Fruit fly (Drosophila melanogaster) whole organism, embryonic: ENCODE data around the gene CG9395.
A peak's percentile ranks its signal among the peaks of the same experiment; 100 is the strongest.

Experiments
- Atf6 ChIP-seq: fragments of 200-800 bp; sonication (Bioruptor generic); IDR thresholded peaks from 2 replicates; pipeline ENCODE4 v1.3.6; 2022; ENCODE audit warnings: missing biosample characterization, missing genetic modification characterization
- Bgb ChIP-seq: fragments of 200-800 bp; sonication (Bioruptor generic); IDR thresholded peaks from 2 replicates; pipeline ENCODE4 v1.3.6; 2022; ENCODE audit warnings: missing biosample characterization, missing genetic modification characterization; ENCODE audit not compliant: partially characterized antibody
- CG10431 ChIP-seq: fragments of 200-800 bp; sonication (Bioruptor generic); optimal IDR thresholded peaks from 3 replicates; lab custom pipeline; 2018; ENCODE audit warnings: missing biosample characterization, mild to moderate bottlenecking, missing genetic modification characterization
- CG12299 ChIP-seq: fragments of 200-800 bp; sonication (Bioruptor generic); optimal IDR thresholded peaks from 2 replicates; lab custom pipeline; 2018; ENCODE audit warnings: missing biosample characterization, mild to moderate bottlenecking, missing genetic modification characterization
- CG12769 ChIP-seq: fragments of 200-800 bp; sonication (Bioruptor generic); optimal IDR thresholded peaks from 2 replicates; lab custom pipeline; 2019; ENCODE audit warnings: missing biosample characterization, mild to moderate bottlenecking, missing genetic modification characterization, moderate library complexity
- CG13287 ChIP-seq: fragments of 200-800 bp; sonication (Bioruptor generic); IDR thresholded peaks from 2 replicates; pipeline ENCODE4 v1.3.6; 2022; ENCODE audit warnings: missing biosample characterization, missing genetic modification characterization; ENCODE audit not compliant: partially characterized antibody
- CG13296 ChIP-seq: fragments of 200-800 bp; sonication (Bioruptor generic); optimal IDR thresholded peaks from 3 replicates; lab custom pipeline; 2018; ENCODE audit warnings: missing biosample characterization, mild to moderate bottlenecking, missing genetic modification characterization
- CG13624 ChIP-seq: fragments of 200-800 bp; sonication (Bioruptor generic); optimal IDR thresholded peaks from 2 replicates; lab custom pipeline; 2016; ENCODE audit warnings: missing biosample characterization, missing genetic modification characterization
- CG13894 ChIP-seq: fragments of 200-800 bp; sonication (Bioruptor generic); optimal IDR thresholded peaks from 3 replicates; lab custom pipeline; 2018; ENCODE audit warnings: missing biosample characterization, mild to moderate bottlenecking, missing genetic modification characterization, moderate library complexity
- CG14014 ChIP-seq: fragments of 200-800 bp; sonication (Bioruptor generic); IDR thresholded peaks from 2 replicates; pipeline ENCODE4 v1.3.6; 2022; ENCODE audit warnings: missing biosample characterization, missing genetic modification characterization
- CG14710 ChIP-seq: fragments of 200-800 bp; sonication (Bioruptor generic); optimal IDR thresholded peaks from 3 replicates; lab custom pipeline; 2019; ENCODE audit warnings: missing biosample characterization, mild to moderate bottlenecking, missing genetic modification characterization, moderate library complexity
- CG1529 ChIP-seq: fragments of 200-800 bp; sonication (Bioruptor generic); optimal IDR thresholded peaks from 3 replicates; lab custom pipeline; 2018; ENCODE audit warnings: missing biosample characterization, missing genetic modification characterization
- CG17568 ChIP-seq: fragments of 200-800 bp; sonication (Bioruptor generic); optimal IDR thresholded peaks from 2 replicates; lab custom pipeline; 2018; ENCODE audit warnings: missing biosample characterization, mild to moderate bottlenecking, missing genetic modification characterization, moderate library complexity
- CG17802 ChIP-seq: fragments of 200-800 bp; sonication (Bioruptor generic); optimal IDR thresholded peaks from 2 replicates; lab custom pipeline; 2018; ENCODE audit warnings: missing biosample characterization, mild to moderate bottlenecking, missing genetic modification characterization, moderate library complexity
- CG2889 ChIP-seq: fragments of 200-800 bp; sonication (Bioruptor generic); IDR thresholded peaks from 3 replicates; pipeline ENCODE4 v1.3.6; 2022; ENCODE audit warnings: missing biosample characterization, missing genetic modification characterization
- CG30431 ChIP-seq: fragments of 200-800 bp; sonication (Bioruptor generic); optimal IDR thresholded peaks from 2 replicates; lab custom pipeline; 2017; ENCODE audit warnings: missing biosample characterization, missing genetic modification characterization
- CG33213 ChIP-seq: fragments of 200-800 bp; sonication (Bioruptor generic); optimal IDR thresholded peaks from 3 replicates; lab custom pipeline; 2016; ENCODE audit warnings: missing biosample characterization, missing genetic modification characterization
- CG33557 ChIP-seq: fragments of 200-800 bp; sonication (Bioruptor generic); optimal IDR thresholded peaks from 2 replicates; lab custom pipeline; 2019; ENCODE audit warnings: missing biosample characterization, mild to moderate bottlenecking, missing genetic modification characterization, moderate library complexity
- CG5245 ChIP-seq: fragments of 200-800 bp; sonication (Bioruptor generic); optimal IDR thresholded peaks from 3 replicates; lab custom pipeline; 2016; ENCODE audit warnings: missing biosample characterization, missing genetic modification characterization
- CG7357 ChIP-seq: fragments of 200-800 bp; sonication (Bioruptor generic); IDR thresholded peaks from 3 replicates; pipeline ENCODE4 v1.3.6; 2022; ENCODE audit warnings: missing biosample characterization, missing genetic modification characterization
- CG9215 ChIP-seq: fragments of 200-800 bp; sonication (Bioruptor generic); IDR thresholded peaks from 2 replicates; pipeline ENCODE4 v1.3.6; 2022; ENCODE audit warnings: missing biosample characterization, missing genetic modification characterization
- CG9437 ChIP-seq: fragments of 200-800 bp; sonication (Bioruptor generic); optimal IDR thresholded peaks from 2 replicates; lab custom pipeline; 2018; ENCODE audit warnings: missing biosample characterization, mild to moderate bottlenecking, missing genetic modification characterization
- CG9797 ChIP-seq: fragments of 200-800 bp; sonication (Bioruptor generic); optimal IDR thresholded peaks from 3 replicates; lab custom pipeline; 2018; ENCODE audit warnings: missing biosample characterization, mild to moderate bottlenecking, missing genetic modification characterization
- CHES-1-like ChIP-seq: fragments of 200-800 bp; sonication (Bioruptor generic); optimal IDR thresholded peaks from 2 replicates; lab custom pipeline; 2016; ENCODE audit warnings: missing biosample characterization, missing genetic modification characterization
- HLH3B ChIP-seq: fragments of 200-800 bp; sonication (Bioruptor generic); IDR thresholded peaks from 2 replicates; pipeline ENCODE4 v1.3.6; 2022; ENCODE audit warnings: missing biosample characterization, missing genetic modification characterization
- HmgD ChIP-seq: fragments of 200-800 bp; sonication (Bioruptor generic); optimal IDR thresholded peaks from 3 replicates; lab custom pipeline; 2016; ENCODE audit warnings: missing biosample characterization, missing genetic modification characterization
- Hr39 ChIP-seq: fragments of >200 bp; optimal IDR thresholded peaks from 2 replicates; lab custom pipeline; 2017
- Hr51 ChIP-seq, 2 experiments: fragments of 200-800 bp; sonication (Bioruptor generic); optimal IDR thresholded peaks; 2 replicates in 1 of 2; 3 replicates in 1 of 2; lab custom pipeline; 2016 to 2018; ENCODE audit warnings: missing biosample characterization in 2 of 2, missing genetic modification characterization in 2 of 2, mild to moderate bottlenecking in 1 of 2, moderate library complexity in 1 of 2
- MBD-R2 ChIP-seq: fragments of 200-800 bp; sonication (Bioruptor generic); IDR thresholded peaks from 2 replicates; pipeline ENCODE4 v1.3.6; 2022; ENCODE audit warnings: missing biosample characterization, missing genetic modification characterization
- Med ChIP-seq: fragments of 200-800 bp; sonication (Bioruptor generic); peaks from one replicate; lab custom pipeline; 2016; ENCODE audit warnings: missing biosample characterization, missing genetic modification characterization, mild to moderate bottlenecking, inconsistent platforms, moderate library complexity
- NC2β ChIP-seq: fragments of 200-800 bp; sonication (Bioruptor generic); optimal IDR thresholded peaks from 2 replicates; lab custom pipeline; 2016; ENCODE audit warnings: missing biosample characterization, missing genetic modification characterization
- NfI ChIP-seq: fragments of 200-800 bp; sonication (Bioruptor generic); optimal IDR thresholded peaks from 3 replicates; lab custom pipeline; 2018; ENCODE audit warnings: missing biosample characterization, mild to moderate bottlenecking, missing genetic modification characterization, moderate library complexity
- Oaz ChIP-seq: fragments of 200-800 bp; sonication (Bioruptor generic); IDR thresholded peaks from 2 replicates; pipeline ENCODE4 v1.3.6; 2022; ENCODE audit warnings: missing biosample characterization, missing genetic modification characterization
- Oli ChIP-seq: fragments of 200-800 bp; sonication (Bioruptor generic); optimal IDR thresholded peaks from 2 replicates; lab custom pipeline; 2018; ENCODE audit warnings: missing biosample characterization, mild to moderate bottlenecking, missing genetic modification characterization, moderate library complexity
- Optix ChIP-seq: fragments of 200-800 bp; sonication (Bioruptor generic); IDR thresholded peaks from 3 replicates; pipeline ENCODE4 v1.3.6; 2022; ENCODE audit warnings: missing biosample characterization, missing genetic modification characterization
- PHDP ChIP-seq: fragments of 200-800 bp; sonication (Bioruptor generic); optimal IDR thresholded peaks from 3 replicates; lab custom pipeline; 2018; ENCODE audit warnings: missing biosample characterization, mild to moderate bottlenecking, missing genetic modification characterization, moderate library complexity
- Ravus ChIP-seq: fragments of 200-800 bp; sonication (Bioruptor generic); IDR thresholded peaks from 2 replicates; pipeline ENCODE4 v1.3.6; 2022; ENCODE audit warnings: missing biosample characterization, missing genetic modification characterization
- Sry-δ ChIP-seq: fragments of 200-800 bp; sonication (Bioruptor generic); optimal IDR thresholded peaks from 2 replicates; lab custom pipeline; 2016; ENCODE audit warnings: missing biosample characterization, missing genetic modification characterization
- Vsx1 ChIP-seq: fragments of 200-800 bp; sonication (Bioruptor generic); optimal IDR thresholded peaks from 2 replicates; lab custom pipeline; 2017; ENCODE audit warnings: missing biosample characterization, mild to moderate bottlenecking, missing genetic modification characterization, missing genetic modification reagents
- abd-A ChIP-seq: fragments of 200-800 bp; sonication (Bioruptor generic); optimal IDR thresholded peaks from 3 replicates; lab custom pipeline; 2019; ENCODE audit warnings: missing biosample characterization, mild to moderate bottlenecking, missing genetic modification characterization, moderate library complexity
- dimm ChIP-seq: fragments of 200-800 bp; sonication (Bioruptor generic); IDR thresholded peaks from 2 replicates; pipeline ENCODE4 v1.3.6; 2022; ENCODE audit warnings: missing biosample characterization, missing genetic modification characterization
- disco-r ChIP-seq: fragments of 200-800 bp; sonication (Bioruptor generic); optimal IDR thresholded peaks from 2 replicates; lab custom pipeline; 2016; ENCODE audit warnings: missing biosample characterization, missing genetic modification characterization
- en ChIP-seq: fragments of 200-800 bp; sonication (Bioruptor generic); optimal IDR thresholded peaks from 2 replicates; lab custom pipeline; 2016; ENCODE audit warnings: missing biosample characterization, missing genetic modification characterization
- gro ChIP-seq: fragments of 200-800 bp; sonication (Bioruptor generic); optimal IDR thresholded peaks from 2 replicates; lab custom pipeline; 2016; ENCODE audit warnings: missing biosample characterization, missing genetic modification characterization
- h ChIP-seq: fragments of >200 bp; optimal IDR thresholded peaks from 2 replicates; lab custom pipeline; 2017
- nmo ChIP-seq: fragments of 200-800 bp; sonication (Bioruptor generic); optimal IDR thresholded peaks from 2 replicates; lab custom pipeline; 2018; ENCODE audit warnings: missing biosample characterization, mild to moderate bottlenecking, missing genetic modification characterization, moderate library complexity
- pho ChIP-seq: fragments of 200-800 bp; sonication (Bioruptor generic); optimal IDR thresholded peaks from 2 replicates; lab custom pipeline; 2016; ENCODE audit warnings: missing biosample characterization, missing genetic modification characterization
- pnt ChIP-seq: fragments of 200-800 bp; sonication (Bioruptor generic); optimal IDR thresholded peaks from 3 replicates; lab custom pipeline; 2016; ENCODE audit warnings: missing biosample characterization, missing genetic modification characterization
- pros ChIP-seq: fragments of 200-800 bp; sonication (Bioruptor generic); optimal IDR thresholded peaks from 3 replicates; lab custom pipeline; 2019; ENCODE audit warnings: missing biosample characterization, mild to moderate bottlenecking, missing genetic modification characterization, moderate library complexity
- shn ChIP-seq: fragments of 200-800 bp; sonication (Bioruptor generic); optimal IDR thresholded peaks from 3 replicates; lab custom pipeline; 2016; ENCODE audit warnings: missing biosample characterization, missing genetic modification characterization
- vfl ChIP-seq: fragments of 200-800 bp; sonication (Bioruptor generic); optimal IDR thresholded peaks from 2 replicates; lab custom pipeline; 2016; ENCODE audit warnings: missing biosample characterization, missing genetic modification characterization
- wdn ChIP-seq: fragments of 200-800 bp; sonication (Bioruptor generic); IDR thresholded peaks from 2 replicates; pipeline ENCODE4 v1.3.6; 2022; ENCODE audit warnings: missing biosample characterization, missing genetic modification characterization

The CG9395 gene

DNA sequence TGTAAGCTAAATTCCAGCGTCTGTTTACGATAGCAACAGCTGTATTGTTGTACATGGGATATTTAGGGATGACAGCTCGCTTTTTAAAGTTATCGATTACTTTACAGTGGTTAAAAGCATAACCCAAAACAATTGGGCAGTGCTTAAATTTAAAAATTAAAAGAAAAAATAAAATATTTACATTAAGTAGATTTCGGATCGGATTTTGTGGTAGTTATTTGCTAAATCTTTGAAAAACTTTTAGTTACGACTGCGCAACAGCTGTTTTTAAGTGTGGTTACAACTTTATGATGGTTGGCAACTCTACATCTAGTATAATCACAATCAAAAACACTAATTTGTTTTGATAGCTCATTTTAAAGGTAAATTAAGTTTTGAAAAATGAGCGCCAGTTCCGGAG, 32.4 kb upstream of the CG9395 start, which contains the start of the genes Ing5 and CG7099 (continued):
- TF ChIP-seq PHDP (peak; percentile 96), CG5245 (GFP tag; lab: Kevin White, UChicago) (peak; percentile 95), h (lab: Kevin White, UChicago) (no peak), CG33557 (GFP tag; lab: Kevin White, UChicago) (peak; percentile 91), CG2889 (GFP tag; lab: Robert Waterston, UW) (peak; percentile 94), dimm (GFP tag; lab: Robert Waterston, UW) (peak; percentile 76), Ravus (GFP tag; lab: Robert Waterston, UW) (peak; percentile 92), CG7357 (GFP tag; lab: Robert Waterston, UW) (peak; percentile 89), pnt (peak; percentile 89), NfI (GFP tag; lab: Kevin White, UChicago) (peak; percentile 97), Optix (peak; percentile 86; the same call in 2 of the 3 replicates), NC2β (GFP tag; lab: Kevin White, UChicago) (peak; percentile 91), CG17802 (tag; lab: Kevin White, UChicago) (peak; percentile 87), gro (GFP tag; lab: Kevin White, UChicago) (peak; percentile 91), abd-A (tag; lab: Kevin White, UChicago) (no peak), Bgb (GFP tag; lab: Robert Waterston, UW) (peak; percentile 75), HLH3B (peak; percentile 96), CG9797 (peak; percentile 22), Oli (tag; lab: Kevin White, UChicago) (peak; percentile 94), pho (GFP tag; lab: Kevin White, UChicago) (peak; percentile 93), CG1529 (peak; percentile 91), Atf6 (GFP tag; lab: Robert Waterston, UW) (peak; percentile 96), CG9437 (peak; percentile 86), CG14710 (peak; percentile 96), Vsx1 (peak; percentile 93), Hr39 (lab: Kevin White, UChicago) (no peak), pros (no peak), CG9215 (GFP tag; lab: Robert Waterston, UW) (peak; percentile 94), CG13296 (peak; percentile 94), CG12769 (tag; lab: Kevin White, UChicago) (no peak), CG10431 (GFP tag; lab: Kevin White, UChicago) (peak; percentile 95), wdn (GFP tag; lab: Robert Waterston, UW) (peak; percentile 92), CG33213 (GFP tag; lab: Kevin White, UChicago) (peak; percentile 81), Sry-δ (GFP tag; lab: Kevin White, UChicago) (peak; percentile 83), en (peak; percentile 60), Hr51 (GFP tag; optimal IDR thresholded peaks at IDR 0.05; lab: Kevin White, UChicago) (peak; percentile 95 to 96), CG30431 (GFP tag; lab: Kevin White, UChicago) (peak; percentile 94), MBD-R2 (GFP tag; lab: Robert Waterston, UW) (peak; percentile 99), Med (GFP tag; lab: Kevin White, UChicago) (peak; percentile 98), HmgD (peak; percentile 60), nmo (GFP tag; lab: Kevin White, UChicago) (peak; percentile 98), CG13624 (peak; percentile 87), vfl (GFP tag; lab: Kevin White, UChicago) (peak; percentile 94), shn (GFP tag; lab: Kevin White, UChicago) (peak; percentile 84), disco-r (GFP tag; lab: Kevin White, UChicago) (peak; percentile 66), CG14014 (GFP tag; lab: Robert Waterston, UW) (peak; percentile 97), Oaz (GFP tag; lab: Robert Waterston, UW) (peak; percentile 92), CG12299 (peak; percentile 93), CHES-1-like (GFP tag; lab: Kevin White, UChicago) (peak; percentile 88), CG13894 (tag; lab: Kevin White, UChicago) (peak; percentile 96), CG17568 (GFP tag; lab: Kevin White, UChicago) (peak; percentile 91), CG13287 (peak; percentile 83)
